Fruit fly (Drosophila melanogaster): ENCODE measurements around the gene CG4198.

Gene CG4198

dm6 chrX:5311838-5312339 is 1.2 kb upstream of the CG4198 start, which contains the start of the genes TrxT and dhd:
TSS of gene TrxT (minus strand) at chrX:5311888.
TSS of gene dhd (plus strand) at chrX:5312171.
- TF ChIP-seq Dfd (GFP tag; optimal IDR thresholded peaks at IDR 0.05) (no peak), dl (GFP tag; optimal IDR thresholded peaks at IDR 0.05; ENCODE audit: insufficient read depth in 1 of 2, partially characterized antibody in 2 of 2) (no peak), Sp1 (GFP tag; optimal IDR thresholded peaks at IDR 0.05) (peak; percentile 34), Myc (optimal IDR thresholded peaks at IDR 0.05) (peak; percentile 32), dmrt93B (GFP tag; optimal IDR thresholded peaks at IDR 0.05) (peak; percentile 29), Hr83 (GFP tag; optimal IDR thresholded peaks at IDR 0.05; ENCODE audit: poor library complexity, severe bottlenecking) (peak; percentile 43), HLH106 (tag; optimal IDR thresholded peaks at IDR 0.05) (peak; percentile 35), Dif (GFP tag; optimal IDR thresholded peaks at IDR 0.05; ENCODE audit: partially characterized antibody) (no peak), jim (GFP tag; optimal IDR thresholded peaks at IDR 0.05) (no peak)

dm6 chrX:5317170-5317569 is 4.1 kb downstream of the CG4198 start, which contains the start of the genes CG15930 and Sas10:
TSS of gene CG15930 (minus strand) at chrX:5317295.
TSS of gene Sas10 (plus strand) at chrX:5317409.
- peak; percentile 31 for TF ChIP-seq Myc (optimal IDR thresholded peaks at IDR 0.05)
- no peak for TF ChIP-seq CG9705 (GFP tag; optimal IDR thresholded peaks at IDR 0.05)

- TF ChIP-seq Hr78 (GFP tag; optimal IDR thresholded peaks at IDR 0.05) (no peak), Hnf4 (GFP tag; optimal IDR thresholded peaks at IDR 0.05) (no peak), CG9705 (GFP tag; optimal IDR thresholded peaks at IDR 0.05) (peak; percentile 72), tai (GFP tag; optimal IDR thresholded peaks at IDR 0.05) (no peak), Abd-B (GFP tag; optimal IDR thresholded peaks at IDR 0.05) (no peak), GATAd (GFP tag; optimal IDR thresholded peaks at IDR 0.05) (peak; percentile 9), fru (GFP tag; optimal IDR thresholded peaks at IDR 0.05) (no peak), woc (GFP tag; optimal IDR thresholded peaks at IDR 0.05) (peak; percentile 87), h (GFP tag; optimal IDR thresholded peaks at IDR 0.05) (peak; percentile 70), Dif (GFP tag; optimal IDR thresholded peaks at IDR 0.05; ENCODE audit: partially characterized antibody) (no peak), foxo (GFP tag; optimal IDR thresholded peaks at IDR 0.05) (peak in 1 of 2 experiments; percentile 73), psq (GFP tag; optimal IDR thresholded peaks at IDR 0.05) (peak; percentile 60), jim (GFP tag; optimal IDR thresholded peaks at IDR 0.05) (peak; percentile 5), rgr (GFP tag; optimal IDR thresholded peaks at IDR 0.05) (peak; percentile 68), OdsH (GFP tag; optimal IDR thresholded peaks at IDR 0.05) (peak; percentile 41), Rel (GFP tag; optimal IDR thresholded peaks at IDR 0.05) (no peak), Rel (tag; optimal IDR thresholded peaks at IDR 0.05) (peak; percentile 47), dmrt93B (GFP tag; optimal IDR thresholded peaks at IDR 0.05) (peak; percentile 69), Sp1 (GFP tag; optimal IDR thresholded peaks at IDR 0.05) (peak; percentile 74), N (GFP tag; optimal IDR thresholded peaks at IDR 0.05) (peak; percentile 86), Mio (GFP tag; optimal IDR thresholded peaks at IDR 0.05) (no peak), sv (GFP tag; optimal IDR thresholded peaks at IDR 0.05) (peak; percentile 42), pan (optimal IDR thresholded peaks at IDR 0.05) (no peak), ey (GFP tag; optimal IDR thresholded peaks at IDR 0.05) (peak; percentile 67), HLH106 (tag; optimal IDR thresholded peaks at IDR 0.05) (peak; percentile 74), Hr83 (GFP tag; optimal IDR thresholded peaks at IDR 0.05; ENCODE audit: poor library complexity, severe bottlenecking) (peak; percentile 51), Dfd (GFP tag; optimal IDR thresholded peaks at IDR 0.05) (no peak)
Observed at dm6 chrX:5322459-5322883, 9.4 kb downstream of the CG4198 start, which contains the start of gene Rnp4F. TSS of gene Rnp4F (minus strand) at chrX:5322696.

dm6 chrX:5323636-5324035 is 10.6 kb downstream of the CG4198 start, which contains the start of gene Mcm3:
TSS of gene Mcm3 (plus strand) at chrX:5323855.
- TF ChIP-seq OdsH (GFP tag; optimal IDR thresholded peaks at IDR 0.05) (no peak), tai (GFP tag; optimal IDR thresholded peaks at IDR 0.05) (no peak), h (GFP tag; optimal IDR thresholded peaks at IDR 0.05) (no peak), usp (GFP tag; optimal IDR thresholded peaks at IDR 0.05) (no peak), fru (GFP tag; optimal IDR thresholded peaks at IDR 0.05) (no peak), GATAd (GFP tag; optimal IDR thresholded peaks at IDR 0.05) (no peak), Sp1 (GFP tag; optimal IDR thresholded peaks at IDR 0.05) (no peak), CG32264 (GFP tag; optimal IDR thresholded peaks at IDR 0.05) (no peak), CG9705 (GFP tag; optimal IDR thresholded peaks at IDR 0.05) (no peak), Rel (GFP tag; optimal IDR thresholded peaks at IDR 0.05) (no peak), Rel (tag; optimal IDR thresholded peaks at IDR 0.05) (no peak), Dfd (GFP tag; optimal IDR thresholded peaks at IDR 0.05) (no peak), sage (GFP tag; optimal IDR thresholded peaks at IDR 0.05) (no peak), Hr78 (GFP tag; optimal IDR thresholded peaks at IDR 0.05) (no peak), br (GFP tag; optimal IDR thresholded peaks at IDR 0.05) (no peak), Dif (GFP tag; optimal IDR thresholded peaks at IDR 0.05; ENCODE audit: partially characterized antibody) (no peak), woc (GFP tag; optimal IDR thresholded peaks at IDR 0.05) (no peak), Vsx2 (GFP tag; optimal IDR thresholded peaks at IDR 0.05; ENCODE audit: partially characterized antibody) (no peak), jim (GFP tag; optimal IDR thresholded peaks at IDR 0.05) (no peak)
